Worm (Caenorhabditis elegans): Measurements from ENCODE around the gene T07G12.4.

T07G12.4 gene

DNA sequence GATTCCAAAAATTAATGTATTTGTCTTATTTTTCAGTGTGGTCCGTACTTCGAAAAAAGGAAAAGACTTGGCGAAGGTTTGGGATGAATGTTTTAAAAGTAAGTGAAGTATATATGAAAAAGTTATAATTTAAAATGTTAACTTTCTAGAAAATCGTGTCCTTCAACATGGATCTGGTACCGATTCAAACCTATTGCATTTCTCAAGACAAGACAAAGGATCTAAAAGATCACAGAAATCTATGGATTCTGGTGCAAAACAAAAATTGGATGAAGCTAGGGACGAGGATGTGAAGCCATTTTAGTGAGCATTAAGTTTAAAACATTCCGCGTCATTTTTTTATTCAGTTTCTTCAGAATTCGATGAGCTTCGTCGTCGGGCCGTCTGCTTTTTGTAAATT is 16.5 kb upstream of the T07G12.4 start, which contains the start of gene zim-2:
zim-2 (plus strand) TSS at position 301 of the 400 bp plus-strand sequence.
- TF ChIP-seq T23F11.4 (GFP tag; optimal IDR thresholded peaks at IDR 0.05) (no peak), che-1 (tag; optimal IDR thresholded peaks at IDR 0.05) (no peak)

DNA sequence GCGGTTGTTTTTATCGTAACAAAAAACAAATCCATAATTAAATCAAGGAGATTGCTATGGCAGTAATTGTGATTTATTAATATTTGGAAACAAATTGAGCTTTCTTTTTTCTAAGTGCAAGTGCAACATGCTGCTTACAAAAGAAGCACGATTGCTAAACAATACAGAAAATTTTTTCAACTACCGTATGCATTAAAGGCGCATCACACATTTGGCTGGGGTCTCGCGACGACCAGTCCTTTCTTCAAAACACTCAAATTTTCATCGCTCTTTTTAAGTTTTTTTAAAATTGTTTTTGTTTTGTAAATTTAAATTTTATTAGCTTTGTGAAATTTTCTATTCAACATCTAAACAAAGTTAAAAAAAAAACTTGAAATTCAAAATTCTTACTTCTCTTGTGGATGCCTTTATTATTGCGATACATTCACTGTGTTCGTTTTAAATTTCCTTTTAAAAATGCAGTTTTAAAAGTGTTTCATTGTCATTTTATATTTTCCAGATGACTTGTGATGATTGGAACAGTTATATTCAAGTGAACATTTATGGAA is 8.2 kb upstream of the T07G12.4 start, which contains the start of gene zim-1:
zim-1 (plus strand) TSS at position 498 of the 548 bp plus-strand sequence.
- TF ChIP-seq pax-1 (tag; optimal IDR thresholded peaks at IDR 0.05) = no peak
- TF ChIP-seq elt-2 (tag; optimal IDR thresholded peaks at IDR 0.05) = no peak
- no peak for TF ChIP-seq fkh-10 (GFP tag; optimal IDR thresholded peaks at IDR 0.05)
- no peak for TF ChIP-seq ztf-16 (tag; optimal IDR thresholded peaks at IDR 0.05)
- TF ChIP-seq hlh-30 (tag; optimal IDR thresholded peaks at IDR 0.05; ENCODE audit: insufficient read depth) = no peak
- TF ChIP-seq gmeb-2 (tag; optimal IDR thresholded peaks at IDR 0.05) = no peak
- TF ChIP-seq hlh-13 (GFP tag; optimal IDR thresholded peaks at IDR 0.05) = no peak

DNA sequence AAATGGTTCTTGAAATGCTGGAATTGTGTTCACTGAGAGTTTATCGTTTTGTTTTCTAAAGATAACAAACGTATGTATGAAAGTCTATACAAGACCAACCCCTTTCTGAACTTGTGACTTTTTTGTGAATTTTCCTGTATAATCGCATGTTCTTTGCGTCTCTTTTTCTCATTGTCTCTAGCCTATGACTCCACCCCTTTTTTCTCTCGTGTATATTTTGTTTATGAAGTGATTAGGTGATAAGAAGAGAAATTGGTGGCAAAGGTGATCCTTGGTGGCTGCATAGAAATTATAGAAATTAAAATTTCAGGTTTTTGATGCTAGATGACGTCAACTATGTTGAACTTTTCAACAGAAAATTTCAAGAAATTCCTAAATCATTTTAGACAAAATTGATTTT is 6.6 kb upstream of the T07G12.4 start, which contains the start of gene T07G12.5:
T07G12.5 (minus strand) TSS at position 101 of the 400 bp plus-strand sequence.
- no peak for TF ChIP-seq syd-9 (tag; optimal IDR thresholded peaks at IDR 0.05)
- no peak for TF ChIP-seq lin-11 (tag; optimal IDR thresholded peaks at IDR 0.05)
- no peak for TF ChIP-seq sox-4 (tag; optimal IDR thresholded peaks at IDR 0.05)
- TF ChIP-seq hlh-15 (tag; optimal IDR thresholded peaks at IDR 0.05) = no peak
- no peak for TF ChIP-seq Y22D7AL.16 (tag; optimal IDR thresholded peaks at IDR 0.05)
- TF ChIP-seq T23F11.4 (GFP tag; optimal IDR thresholded peaks at IDR 0.05) = no peak
- TF ChIP-seq C08G9.2 (tag; optimal IDR thresholded peaks at IDR 0.05) = no peak
- TF ChIP-seq hlh-13 (GFP tag; optimal IDR thresholded peaks at IDR 0.05) = no peak
- TF ChIP-seq ttx-3 (tag; optimal IDR thresholded peaks at IDR 0.05) = no peak
- no peak for TF ChIP-seq npax-4 (tag; optimal IDR thresholded peaks at IDR 0.05)
- no peak for TF ChIP-seq elt-4 (tag; optimal IDR thresholded peaks at IDR 0.05)
- no peak for TF ChIP-seq ceh-18 (tag; optimal IDR thresholded peaks at IDR 0.05)

ce11 chrIV:10543361-10543760 is 4.9 kb upstream of the T07G12.4 start:
- TF ChIP-seq dve-1 (tag; optimal IDR thresholded peaks at IDR 0.05) (no peak), hlh-15 (tag; optimal IDR thresholded peaks at IDR 0.05) (no peak), lim-6 (tag; optimal IDR thresholded peaks at IDR 0.05) (no peak), nhr-11 (tag; optimal IDR thresholded peaks at IDR 0.05) (no peak), ceh-31 (tag; optimal IDR thresholded peaks at IDR 0.05) (no peak), fkh-6 (tag; optimal IDR thresholded peaks at IDR 0.05) (no peak), pha-4 (tag; optimal IDR thresholded peaks at IDR 0.05) (no peak), mec-3 (tag; optimal IDR thresholded peaks at IDR 0.05; ENCODE audit: borderline replicate concordance) (no peak), npax-4 (tag; optimal IDR thresholded peaks at IDR 0.05) (no peak), C38D4.7 (GFP tag; optimal IDR thresholded peaks at IDR 0.05) (no peak), odd-2 (tag; optimal IDR thresholded peaks at IDR 0.05) (no peak), nhr-232 (tag; optimal IDR thresholded peaks at IDR 0.05) (no peak), elt-4 (tag; optimal IDR thresholded peaks at IDR 0.05) (no peak), ttx-3 (tag; optimal IDR thresholded peaks at IDR 0.05) (no peak), sox-2 (GFP tag; IDR thresholded peaks at IDR 0.05) (no peak), ceh-14 (tag; optimal IDR thresholded peaks at IDR 0.05) (no peak), K09A11.1 (tag; optimal IDR thresholded peaks at IDR 0.05; ENCODE audit: insufficient read depth) (no peak), unc-42 (tag; optimal IDR thresholded peaks at IDR 0.05) (no peak)

ce11 chrIV:10542283-10542682 is 3.8 kb upstream of the T07G12.4 start:
- no peak for TF ChIP-seq elt-4 (tag; optimal IDR thresholded peaks at IDR 0.05)
- TF ChIP-seq pat-9 (tag; optimal IDR thresholded peaks at IDR 0.05) = no peak
- TF ChIP-seq F13H6.1 (tag; optimal IDR thresholded peaks at IDR 0.05) = no peak
- no peak for TF ChIP-seq hlh-13 (GFP tag; optimal IDR thresholded peaks at IDR 0.05)
- no peak for TF ChIP-seq sdc-2 (tag; optimal IDR thresholded peaks at IDR 0.05)
- TF ChIP-seq fkh-10 (GFP tag; optimal IDR thresholded peaks at IDR 0.05) = no peak
- TF ChIP-seq dmd-4 (tag; optimal IDR thresholded peaks at IDR 0.05; ENCODE audit: borderline replicate concordance) = no peak
- no peak for TF ChIP-seq mec-3 (tag; optimal IDR thresholded peaks at IDR 0.05; ENCODE audit: borderline replicate concordance)
- no peak for TF ChIP-seq fkh-6 (tag; optimal IDR thresholded peaks at IDR 0.05)
- no peak for TF ChIP-seq nhr-11 (tag; optimal IDR thresholded peaks at IDR 0.05)
- TF ChIP-seq tbx-2 (tag; optimal IDR thresholded peaks at IDR 0.05) = no peak
- TF ChIP-seq madf-2 (tag; optimal IDR thresholded peaks at IDR 0.05) = no peak
